Worm (Caenorhabditis elegans): ENCODE results near the gene Y46B2A.3.

- TF ChIP-seq ceh-36 (tag; optimal IDR thresholded peaks at IDR 0.05) (no peak), ets-7 (tag; optimal IDR thresholded peaks at IDR 0.05) (no peak), tra-4 (tag; optimal IDR thresholded peaks at IDR 0.05) (no peak), ama-1 (optimal IDR thresholded peaks at IDR 0.05) (no peak), B0310.2 (tag; optimal IDR thresholded peaks at IDR 0.05) (no peak), sea-1 (GFP tag; conservative IDR thresholded peaks at IDR 0.05) (no peak), hmbx-1 (tag; optimal IDR thresholded peaks at IDR 0.05) (no peak), aly-1 (tag; optimal IDR thresholded peaks at IDR 0.05) (no peak), tbx-37 (GFP tag; conservative IDR thresholded peaks at IDR 0.05) (no peak), flt-1 (GFP tag; IDR thresholded peaks at IDR 0.05) (no peak), ceh-13 (GFP tag; optimal IDR thresholded peaks at IDR 0.05) (no peak), hmg-4 (GFP tag; optimal IDR thresholded peaks at IDR 0.05) (no peak), F13C5.2 (tag; optimal IDR thresholded peaks at IDR 0.05) (no peak), pes-1 (GFP tag; IDR thresholded peaks at IDR 0.05) (no peak)
Measured at ce11 chrII:909554-909953, 42.9 kb upstream of the Y46B2A.3 start, which contains the start of the genes fbxc-24 and fbxc-27.
